Fruit fly (Drosophila melanogaster) whole organism, adult: ENCODE results near the gene colt.

Source experiments
- CG11617 ChIP-seq: fragments of 200-800 bp; sonication (Bioruptor generic); optimal IDR thresholded peaks from 2 replicates; lab custom pipeline; 2017; ENCODE audit warnings: mild to moderate bottlenecking, missing biosample characterization, missing genetic modification reagents, missing genetic modification characterization
- CG12768 ChIP-seq: fragments of 200-800 bp; sonication (Bioruptor generic); optimal IDR thresholded peaks from 2 replicates; lab custom pipeline; 2017; ENCODE audit warnings: missing biosample characterization, missing genetic modification characterization, mild to moderate bottlenecking, moderate library complexity, missing genetic modification reagents
- CG14711 ChIP-seq: fragments of 200-800 bp; sonication (Bioruptor generic); optimal IDR thresholded peaks from 2 replicates; lab custom pipeline; 2018; ENCODE audit warnings: missing biosample characterization, mild to moderate bottlenecking, missing genetic modification characterization, moderate library complexity
- CG1620 ChIP-seq: fragments of 200-800 bp; sonication (Bioruptor generic); optimal IDR thresholded peaks from 2 replicates; lab custom pipeline; 2016; ENCODE audit warnings: missing biosample characterization, missing genetic modification characterization
- CG33017 ChIP-seq: fragments of 200-800 bp; sonication (Bioruptor generic); optimal IDR thresholded peaks from 2 replicates; lab custom pipeline; 2018; ENCODE audit warnings: missing biosample characterization, mild to moderate bottlenecking, missing genetic modification characterization, moderate library complexity
- CG5204 ChIP-seq: fragments of 200-800 bp; sonication (Bioruptor generic); optimal IDR thresholded peaks from 2 replicates; lab custom pipeline; 2016; ENCODE audit warnings: missing biosample characterization, missing genetic modification characterization
- CG7045 ChIP-seq: fragments of 200-800 bp; sonication (Bioruptor generic); optimal IDR thresholded peaks from 2 replicates; lab custom pipeline; 2017; ENCODE audit warnings: missing biosample characterization, mild to moderate bottlenecking, missing genetic modification characterization
- CG7101 ChIP-seq: fragments of 200-800 bp; sonication (Bioruptor generic); optimal IDR thresholded peaks from 2 replicates; lab custom pipeline; 2018; ENCODE audit warnings: missing biosample characterization, mild to moderate bottlenecking, missing genetic modification characterization, moderate library complexity
- Clk ChIP-seq: fragments of 200-800 bp; sonication (Bioruptor generic); optimal IDR thresholded peaks from 2 replicates; lab custom pipeline; 2017; ENCODE audit warnings: missing biosample characterization, missing genetic modification characterization
- Crg-1 ChIP-seq: fragments of 200-800 bp; sonication (Bioruptor generic); optimal IDR thresholded peaks from 2 replicates; lab custom pipeline; 2016; ENCODE audit warnings: missing biosample characterization, missing genetic modification characterization
- Hr96 ChIP-seq: fragments of 200-800 bp; sonication (Bioruptor generic); optimal IDR thresholded peaks from 2 replicates; lab custom pipeline; 2016; ENCODE audit warnings: missing biosample characterization, missing genetic modification characterization
- Mnt ChIP-seq: fragments of 200-800 bp; sonication (Bioruptor generic); optimal IDR thresholded peaks from 2 replicates; lab custom pipeline; 2016; ENCODE audit warnings: missing biosample characterization, mild to moderate bottlenecking, missing genetic modification characterization
- bab1 ChIP-seq: fragments of 200-800 bp; sonication (Bioruptor generic); optimal IDR thresholded peaks from 3 replicates; lab custom pipeline; 2019; ENCODE audit warnings: missing biosample characterization, mild to moderate bottlenecking, missing genetic modification characterization, moderate library complexity
- cic ChIP-seq: fragments of 200-800 bp; sonication (Bioruptor generic); optimal IDR thresholded peaks from 2 replicates; lab custom pipeline; 2017; ENCODE audit warnings: missing biosample characterization, mild to moderate bottlenecking, missing genetic modification characterization, moderate library complexity
- cnc ChIP-seq, 2 experiments: fragments of >200 bp; optimal IDR thresholded peaks; 2 replicates each; lab custom pipeline; 2017
- kay ChIP-seq: fragments of 200-800 bp; sonication (Bioruptor generic); peaks from one replicate; lab custom pipeline; 2016; ENCODE audit warnings: missing biosample characterization, missing genetic modification characterization, borderline replicate concordance
- ovo ChIP-seq: fragments of 200-800 bp; sonication (Bioruptor generic); optimal IDR thresholded peaks from 2 replicates; lab custom pipeline; 2016; ENCODE audit warnings: missing biosample characterization, missing genetic modification characterization
- pad ChIP-seq: fragments of 200-800 bp; sonication (Bioruptor generic); optimal IDR thresholded peaks from 3 replicates; lab custom pipeline; 2017; ENCODE audit warnings: missing biosample characterization, missing genetic modification characterization, mild to moderate bottlenecking, moderate library complexity, missing genetic modification reagents
- tj ChIP-seq: fragments of 200-800 bp; sonication (Bioruptor generic); optimal IDR thresholded peaks from 3 replicates; lab custom pipeline; 2017; ENCODE audit warnings: missing biosample characterization, mild to moderate bottlenecking, missing genetic modification characterization, moderate library complexity
- toe ChIP-seq: fragments of 200-800 bp; sonication (Bioruptor generic); optimal IDR thresholded peaks from 2 replicates; lab custom pipeline; 2016; ENCODE audit warnings: missing biosample characterization, missing genetic modification characterization

Gene colt

DNA sequence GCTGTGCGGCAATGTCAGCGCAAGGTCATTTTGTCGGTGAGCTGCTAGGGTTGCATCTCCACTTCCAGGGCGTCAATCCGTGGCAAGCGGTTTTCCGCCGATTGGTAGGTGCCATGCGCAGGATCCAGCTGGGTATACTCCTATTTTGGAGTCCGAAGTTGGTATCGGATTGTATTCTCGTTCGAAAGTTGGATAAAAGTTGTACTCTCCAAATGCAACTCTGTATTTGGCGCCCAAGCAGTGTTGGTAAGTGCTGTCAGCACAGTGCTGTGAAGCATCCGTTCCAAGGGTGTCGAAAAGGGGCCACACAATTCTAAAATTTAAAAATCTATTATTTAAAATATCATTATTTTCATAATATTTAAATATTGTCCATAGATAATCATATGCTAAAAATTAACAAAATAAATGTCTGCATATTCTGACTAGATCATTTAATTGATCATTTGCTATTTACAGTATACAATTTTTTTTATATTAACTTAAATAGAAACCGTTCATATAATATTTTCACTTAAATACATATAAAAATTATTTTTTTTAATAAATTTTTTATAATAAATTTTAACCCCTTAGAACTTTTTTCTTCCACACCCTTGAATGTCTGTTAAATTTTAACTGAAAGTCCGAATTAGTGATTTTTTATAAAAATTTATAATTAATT lies 21.3 kb downstream of the colt start:
- TF ChIP-seq CG11617 (GFP tag; lab: Kevin White, UChicago) (peak; percentile 95), Clk (GFP tag; lab: Kevin White, UChicago) (peak; percentile 89), Mnt (peak; percentile 93), ovo (GFP tag; lab: Kevin White, UChicago) (peak; percentile 95), kay (GFP tag; lab: Kevin White, UChicago) (no peak), CG12768 (peak; percentile 97), pad (peak; percentile 90), CG1620 (GFP tag; lab: Kevin White, UChicago) (peak; percentile 95), tj (GFP tag; lab: Kevin White, UChicago) (peak; percentile 73), toe (GFP tag; lab: Kevin White, UChicago) (no peak), CG5204 (GFP tag; lab: Kevin White, UChicago) (no peak), CG33017 (tag; lab: Kevin White, UChicago) (peak; percentile 98), cnc (optimal IDR thresholded peaks at IDR 0.05; lab: Kevin White, UChicago) (no peak), bab1 (peak; percentile 89), CG14711 (tag; lab: Kevin White, UChicago) (peak; percentile 92), cic (GFP tag; lab: Kevin White, UChicago) (peak; percentile 86), CG7101 (peak; percentile 97), CG7045 (GFP tag; lab: Kevin White, UChicago) (peak; percentile 95), Crg-1 (GFP tag; lab: Kevin White, UChicago) (peak; percentile 97), Hr96 (peak; percentile 91)

DNA sequence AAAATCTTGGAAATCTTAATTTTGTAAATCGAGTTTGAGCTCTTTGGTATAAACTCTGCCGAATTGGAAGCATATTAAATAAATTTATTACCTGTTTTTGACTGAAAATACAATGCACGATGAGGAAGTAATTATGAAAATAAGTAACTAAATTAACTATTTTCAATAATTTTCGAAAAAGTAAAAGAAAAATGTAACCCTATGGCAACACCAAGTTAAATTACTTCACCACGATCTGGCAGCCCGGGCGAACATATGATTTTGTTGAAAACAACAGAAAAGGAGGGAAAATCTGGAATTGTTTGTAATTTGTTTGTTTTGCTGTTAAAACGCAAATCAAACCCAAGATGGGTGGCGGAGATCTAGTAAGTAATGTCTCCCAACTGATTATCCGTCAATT lies 25.0 kb downstream of the colt start, which contains the start of the genes CG9961 and Cwc25:
Gene CG9961 (minus strand): TSS at position 83 of the 400 bp plus-strand sequence.
Gene Cwc25 (plus strand): TSS at position 247 of the 400 bp plus-strand sequence.
- TF ChIP-seq CG14711 (tag; lab: Kevin White, UChicago): peak; percentile 3
- TF ChIP-seq CG7101: no peak

DNA sequence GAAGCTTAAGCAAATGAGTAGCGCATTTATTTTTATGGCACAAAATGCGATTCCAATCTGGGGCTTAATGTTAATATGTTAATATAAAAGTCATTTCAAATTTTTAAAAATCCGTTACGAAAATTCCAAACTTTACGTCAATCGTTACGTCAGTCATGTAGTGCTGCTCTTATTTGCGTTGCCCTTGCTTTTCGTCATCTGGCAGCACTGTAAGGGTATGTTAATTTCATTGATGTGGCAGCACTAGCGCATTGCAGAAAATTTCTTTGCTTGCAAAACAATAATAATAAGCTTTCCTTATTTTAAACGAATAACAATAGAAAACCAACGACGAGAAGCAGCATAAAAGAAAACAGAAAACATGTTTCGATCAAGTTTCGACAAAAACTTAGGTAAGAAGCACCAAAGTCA lies 30.0 kb downstream of the colt start, which contains the start of gene Hrs:
Gene Hrs (plus strand): TSS at position 167 of the 411 bp plus-strand sequence.
- peak; percentile 14 for TF ChIP-seq CG14711 (tag; lab: Kevin White, UChicago)
- no peak for TF ChIP-seq Clk (GFP tag; lab: Kevin White, UChicago)
- TF ChIP-seq CG7101: no peak
- no peak for TF ChIP-seq CG12768
- no peak for TF ChIP-seq pad
- no peak for TF ChIP-seq CG5204 (GFP tag; lab: Kevin White, UChicago)
- TF ChIP-seq CG1620 (GFP tag; lab: Kevin White, UChicago): no peak
- TF ChIP-seq CG33017 (tag; lab: Kevin White, UChicago): no peak
- no peak for TF ChIP-seq Hr96
- no peak for TF ChIP-seq CG11617 (GFP tag; lab: Kevin White, UChicago)
- TF ChIP-seq CG7045 (GFP tag; lab: Kevin White, UChicago): no peak
- peak; percentile 22 for TF ChIP-seq bab1
- TF ChIP-seq Mnt: peak; percentile 6
- TF ChIP-seq toe (GFP tag; lab: Kevin White, UChicago): no peak
- TF ChIP-seq cnc (optimal IDR thresholded peaks at IDR 0.05; lab: Kevin White, UChicago): no peak
- peak; percentile 42 for TF ChIP-seq tj (GFP tag; lab: Kevin White, UChicago)
- TF ChIP-seq ovo (GFP tag; lab: Kevin White, UChicago): no peak
- TF ChIP-seq kay (GFP tag; lab: Kevin White, UChicago): no peak
- no peak for TF ChIP-seq Crg-1 (GFP tag; lab: Kevin White, UChicago)
- TF ChIP-seq cic (GFP tag; lab: Kevin White, UChicago): peak; percentile 42

DNA sequence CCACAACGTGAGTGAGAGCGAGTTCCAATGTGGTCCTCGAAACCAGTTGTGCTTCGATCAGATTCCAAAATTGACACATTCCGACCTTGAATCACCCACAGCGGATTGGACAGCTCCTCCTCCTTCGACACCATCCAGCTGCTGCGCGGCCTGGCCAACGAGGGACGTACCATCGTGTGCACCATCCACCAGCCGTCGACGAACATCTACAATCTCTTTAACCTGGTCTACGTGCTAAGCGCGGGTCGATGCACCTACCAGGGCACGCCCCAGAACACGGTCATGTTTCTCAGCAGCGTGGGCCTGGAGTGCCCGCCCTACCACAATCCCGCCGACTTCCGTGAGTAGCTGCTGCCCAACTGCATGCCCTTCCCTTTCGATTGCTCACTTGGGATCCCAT lies 32.3 kb downstream of the colt start:
- TF ChIP-seq CG14711 (tag; lab: Kevin White, UChicago) (no peak), CG5204 (GFP tag; lab: Kevin White, UChicago) (no peak)

DNA sequence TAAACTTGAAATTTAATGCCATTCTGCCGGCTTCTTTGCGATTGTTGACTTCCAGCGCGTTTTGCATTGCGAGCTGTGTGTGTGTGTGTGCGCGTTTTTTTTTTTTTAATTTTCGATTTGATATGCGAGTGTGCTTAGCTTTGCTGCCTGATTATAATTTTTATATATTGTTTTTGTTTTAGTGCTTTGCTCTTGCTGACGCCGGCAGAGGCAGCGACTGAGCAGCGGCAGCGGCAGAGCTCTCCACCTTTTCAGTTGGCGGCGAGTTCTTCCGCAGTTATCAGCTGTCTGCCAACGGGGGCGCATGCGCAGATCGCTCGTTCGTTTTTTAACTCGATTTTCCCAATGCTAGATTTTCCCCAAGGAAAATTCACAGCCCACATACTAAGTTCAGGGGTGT lies 34.3 kb downstream of the colt start:
- no peak for TF ChIP-seq Hr96
- no peak for TF ChIP-seq cic (GFP tag; lab: Kevin White, UChicago)
- TF ChIP-seq CG14711 (tag; lab: Kevin White, UChicago): no peak
- no peak for TF ChIP-seq pad
- TF ChIP-seq tj (GFP tag; lab: Kevin White, UChicago): peak; percentile 32
- TF ChIP-seq CG12768: no peak
- no peak for TF ChIP-seq CG5204 (GFP tag; lab: Kevin White, UChicago)
- no peak for TF ChIP-seq CG1620 (GFP tag; lab: Kevin White, UChicago)

DNA sequence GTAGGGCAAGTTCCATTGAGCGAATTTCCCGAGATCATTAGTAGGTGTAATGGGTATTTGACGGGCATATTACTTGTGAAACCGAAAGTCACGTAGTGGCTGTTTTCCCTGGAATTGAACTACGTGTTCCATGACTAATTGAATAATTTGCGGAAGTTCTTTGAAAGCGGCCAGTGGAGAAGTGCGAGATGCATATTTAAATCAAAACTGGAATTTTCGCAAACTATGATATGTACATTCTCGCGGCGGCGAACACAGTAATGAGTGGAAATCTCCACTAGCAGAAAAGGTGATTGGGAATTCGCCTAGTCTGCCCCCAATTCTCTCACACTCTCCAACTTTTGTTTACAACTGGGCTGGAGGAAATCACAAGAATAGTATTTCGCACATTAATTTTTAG lies 34.9 kb downstream of the colt start:
- no peak for TF ChIP-seq Crg-1 (GFP tag; lab: Kevin White, UChicago)
- TF ChIP-seq CG7045 (GFP tag; lab: Kevin White, UChicago): no peak
- no peak for TF ChIP-seq CG14711 (tag; lab: Kevin White, UChicago)
- no peak for TF ChIP-seq ovo (GFP tag; lab: Kevin White, UChicago)
- peak; percentile 0 for TF ChIP-seq CG12768
- no peak for TF ChIP-seq bab1
- no peak for TF ChIP-seq Clk (GFP tag; lab: Kevin White, UChicago)
- no peak for TF ChIP-seq CG33017 (tag; lab: Kevin White, UChicago)
- no peak for TF ChIP-seq CG7101
- no peak for TF ChIP-seq kay (GFP tag; lab: Kevin White, UChicago)
- TF ChIP-seq Mnt: no peak
- no peak for TF ChIP-seq pad
- TF ChIP-seq CG1620 (GFP tag; lab: Kevin White, UChicago): peak; percentile 11
